Worm (Caenorhabditis elegans) whole organism, L4 larva: ENCODE data around the gene srw-91.

Experiments
- T26A8.4 ChIP-seq: fragments of 200-800 bp; sonication (Bioruptor generic); IDR thresholded peaks from 2 replicates; pipeline ENCODE4 v1.3.6; 2022; ENCODE audit warnings: missing genetic modification characterization, missing compliant biosample characterization
- dpl-1 ChIP-seq: fragments of 150-350 bp; optimal IDR thresholded peaks from 2 replicates; lab custom pipeline; 2014; ENCODE audit warnings: missing biosample characterization, missing genetic modification reagents, missing genetic modification characterization
- dve-1 ChIP-seq: sonication (generic microtip); optimal IDR thresholded peaks from 2 replicates; lab custom pipeline; 2017; ENCODE audit warnings: antibody characterized with exemption, mild to moderate bottlenecking, missing genetic modification characterization, missing compliant biosample characterization; ENCODE audit not compliant: insufficient read depth
- fkh-10 ChIP-seq: fragments of 150-350 bp; optimal IDR thresholded peaks from 2 replicates; lab custom pipeline; 2014; ENCODE audit warnings: missing biosample characterization, missing genetic modification reagents, missing genetic modification characterization
- mes-2 ChIP-seq: sonication (generic microtip); optimal IDR thresholded peaks from 2 replicates; lab custom pipeline; 2016; ENCODE audit warnings: missing genotype, mild to moderate bottlenecking, missing genetic modification characterization, missing compliant biosample characterization; ENCODE audit not compliant: poor library complexity, severe bottlenecking
- nhr-6 ChIP-seq: fragments of 150-350 bp; optimal IDR thresholded peaks from 2 replicates; lab custom pipeline; 2014; ENCODE audit warnings: missing biosample characterization, missing genetic modification characterization
- nhr-77 ChIP-seq: fragments of 150-350 bp; optimal IDR thresholded peaks from 2 replicates; lab custom pipeline; 2014; ENCODE audit warnings: missing biosample characterization, missing genetic modification characterization
- unc-62 ChIP-seq, 3 experiments: fragments of 150-350 bp in 1 of 3; sonication (generic microtip); optimal IDR thresholded peaks in 2 of 3; peaks in 1 of 3; 1 replicate in 1 of 3; 2 replicates in 2 of 3; lab custom pipeline; 2014 to 2017; ENCODE audit warnings: missing biosample characterization in 3 of 3, missing genetic modification characterization in 3 of 3, missing genetic modification reagents in 3 of 3, missing genotype in 1 of 3

DNA sequence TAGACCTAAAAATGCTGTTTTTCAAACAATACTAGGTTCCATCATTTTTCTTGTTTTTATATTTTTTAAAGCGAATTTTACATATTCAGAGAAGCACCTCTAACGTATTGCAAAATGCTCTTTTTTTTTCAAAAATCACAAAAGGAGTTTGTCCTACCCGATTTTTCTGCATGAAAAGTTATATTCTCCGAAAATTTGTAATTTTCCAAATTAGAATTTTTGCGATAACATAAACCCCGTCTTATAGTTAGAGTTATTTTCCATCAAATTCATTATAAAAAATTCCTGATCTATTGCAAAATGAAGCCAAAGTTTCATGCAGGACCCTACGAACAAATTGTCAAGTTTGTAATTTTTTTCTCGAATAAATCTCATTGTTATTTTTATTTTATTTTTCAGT, 27.8 kb upstream of the srw-91 start, which contains the start of gene srw-99:
- TF ChIP-seq dpl-1 (no peak), fkh-10 (GFP tag; lab: Kevin White, UChicago) (no peak), dve-1 (tag; lab: Kevin White, UChicago) (no peak), unc-62 (GFP tag; optimal IDR thresholded peaks at IDR 0.05 in 1 of 2; lab: Kevin White, UChicago) (no peak), unc-62 (tag; optimal IDR thresholded peaks at IDR 0.05; lab: Kevin White, UChicago) (no peak), nhr-6 (tag; lab: Kevin White, UChicago) (no peak), T26A8.4 (GFP tag; lab: Robert Waterston, UW) (no peak), nhr-77 (tag; lab: Kevin White, UChicago) (no peak), mes-2 (tag; lab: Kevin White, UChicago) (no peak)
